Fruit fly (Drosophila melanogaster): ENCODE data around the gene CG31867.

DNA sequence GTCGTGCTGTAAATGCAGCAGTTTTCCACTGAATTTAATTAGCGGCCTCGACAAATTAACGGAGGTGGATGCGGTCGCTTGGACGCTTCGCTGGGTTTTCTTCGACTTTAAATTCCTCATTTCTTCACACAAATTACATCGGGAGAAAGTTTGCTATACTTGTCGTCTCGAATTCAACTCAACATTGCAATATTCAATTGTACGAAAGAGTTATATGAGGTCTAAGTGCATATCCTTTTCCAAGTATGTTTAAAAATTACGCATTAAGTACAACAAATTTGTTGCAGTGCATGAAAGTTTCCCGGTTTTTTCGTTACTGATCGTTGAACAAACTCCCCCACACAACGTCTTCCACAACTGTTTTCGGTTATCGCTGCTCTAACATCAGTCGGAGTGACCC lies 47.5 kb upstream of the CG31867 start:
- no peak for TF ChIP-seq pan (optimal IDR thresholded peaks at IDR 0.05)
- no peak for TF ChIP-seq CrebA (GFP tag; optimal IDR thresholded peaks at IDR 0.05; ENCODE audit: borderline replicate concordance)
- no peak for TF ChIP-seq Jra (GFP tag; optimal IDR thresholded peaks at IDR 0.05)
- no peak for TF ChIP-seq psq (GFP tag; optimal IDR thresholded peaks at IDR 0.05)
- no peak for TF ChIP-seq CG32264 (GFP tag; optimal IDR thresholded peaks at IDR 0.05)
- no peak for TF ChIP-seq usp (GFP tag; optimal IDR thresholded peaks at IDR 0.05)
- TF ChIP-seq Rel (GFP tag; optimal IDR thresholded peaks at IDR 0.05) = no peak
- no peak for TF ChIP-seq Rel (tag; optimal IDR thresholded peaks at IDR 0.05)
